Worm (Caenorhabditis elegans) whole organism, midembryonic: Measurements from ENCODE around the gene K09H11.4.

Experiments used
- T22C8.4 ChIP-seq: fragments of 200-800 bp; sonication (Bioruptor generic); IDR thresholded peaks from 2 replicates; pipeline ENCODE4 v1.3.6; 2022; ENCODE audit warnings: missing genetic modification characterization, missing compliant biosample characterization
- klf-2 ChIP-seq: fragments of 200-800 bp; sonication (Bioruptor generic); conservative IDR thresholded peaks from 2 replicates; pipeline ENCODE4 v1.3.6; 2022; ENCODE audit warnings: missing genetic modification reagents, missing genetic modification characterization, missing compliant biosample characterization
- ztf-23 ChIP-seq: fragments of 200-800 bp; sonication (Bioruptor generic); IDR thresholded peaks from 2 replicates; pipeline ENCODE4 v1.3.6; 2022; ENCODE audit warnings: missing genetic modification reagents, missing genetic modification characterization, missing compliant biosample characterization
- ztf-29 ChIP-seq: fragments of 200-800 bp; sonication (Bioruptor generic); IDR thresholded peaks from 2 replicates; pipeline ENCODE4 v1.3.6; 2022; ENCODE audit warnings: missing genetic modification reagents, missing genetic modification characterization, missing compliant biosample characterization

ce11 chrV:5684534-5684933, 41.8 kb downstream of the K09H11.4 start, which contains the start of the genes hmgs-1 and F25B4.4:
- TF ChIP-seq ztf-23 (GFP tag; lab: Robert Waterston, UW) (no peak), klf-2 (GFP tag; lab: Robert Waterston, UW) (no peak), ztf-29 (no peak), T22C8.4 (GFP tag; lab: Robert Waterston, UW) (no peak)
